Fruit fly (Drosophila melanogaster) S2 (cell line): Measurements from ENCODE around the gene CG31693.

Source experiments
- CG8478 ChIP-seq: fragments of >200 bp; optimal IDR thresholded peaks from 2 replicates; lab custom pipeline; 2018
- CTCF ChIP-seq, 2 experiments: fragments of >200 bp; optimal IDR thresholded peaks; 2 replicates each; lab custom pipeline; 2018

DNA sequence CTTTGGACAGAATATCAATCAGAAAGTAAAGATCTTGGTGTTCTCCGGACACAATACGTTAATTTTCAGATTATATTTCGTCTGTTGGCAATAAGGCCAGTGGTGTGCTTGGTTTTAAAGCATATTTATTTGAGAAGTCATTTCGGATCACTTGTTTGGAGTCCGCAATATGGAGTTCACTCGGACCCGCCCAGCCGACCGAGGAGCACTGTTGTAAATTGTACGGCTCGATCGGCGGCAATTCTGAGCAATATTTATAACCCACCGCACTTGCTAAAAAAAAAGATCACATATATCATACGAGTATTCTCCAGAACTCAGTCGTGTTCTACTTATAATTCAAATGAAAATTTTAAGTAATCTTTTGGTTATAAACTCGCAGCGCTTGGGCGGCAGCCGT is at the start of gene CG31693:
- TF ChIP-seq CG8478 (lab: Kevin White, UChicago) (no peak), CTCF (optimal IDR thresholded peaks at IDR 0.05; lab: Kevin White, UChicago) (no peak)
